Worm (Caenorhabditis elegans) whole organism, L2 larva: ENCODE measurements around the gene F14D7.14.

ENCODE experiments used
- ama-1 ChIP-seq: fragments of 150-350 bp; optimal IDR thresholded peaks from 2 replicates; lab custom pipeline; 2018; ENCODE audit warnings: inconsistent platforms
- ceh-16 ChIP-seq: fragments of 150-350 bp; optimal IDR thresholded peaks from 2 replicates; lab custom pipeline; 2014; ENCODE audit warnings: missing biosample characterization, missing genetic modification characterization
- fos-1 ChIP-seq: fragments of 150-350 bp; optimal IDR thresholded peaks from 2 replicates; lab custom pipeline; 2014; ENCODE audit warnings: missing biosample characterization, missing genetic modification characterization
- mab-5 ChIP-seq: fragments of 150-350 bp; optimal IDR thresholded peaks from 2 replicates; lab custom pipeline; 2014; ENCODE audit warnings: missing biosample characterization, missing genetic modification characterization
- mdl-1 ChIP-seq, 2 experiments: fragments of 150-350 bp in 1 of 2; sonication (generic microtip) in 1 of 2; optimal IDR thresholded peaks; 2 replicates each; lab custom pipeline; 2017; ENCODE audit warnings: missing biosample characterization in 2 of 2, missing genetic modification characterization in 2 of 2
- ztf-4 ChIP-seq: fragments of 150-350 bp; optimal IDR thresholded peaks from 2 replicates; lab custom pipeline; 2014; ENCODE audit warnings: missing biosample characterization, missing genetic modification characterization

- no peak for TF ChIP-seq ztf-4 (tag; lab: Kevin White, UChicago)
- no peak for TF ChIP-seq mdl-1 (tag; optimal IDR thresholded peaks at IDR 0.05; lab: Kevin White, UChicago)
- TF ChIP-seq mab-5 (tag; lab: Kevin White, UChicago): no peak
- TF ChIP-seq fos-1: no peak
- TF ChIP-seq ceh-16 (tag; lab: Kevin White, UChicago): no peak
- no peak for TF ChIP-seq ama-1
These were observed 23.4 kb downstream of the F14D7.14 start, which contains the start of gene srm-4 for ce11 chrV:14333116-14333515.
